Worm (Caenorhabditis elegans) whole organism, L1 larva: ENCODE measurements around the gene F11D5.7.

Experiments
- C16A3.4 ChIP-seq: fragments of 150-350 bp; optimal IDR thresholded peaks from 2 replicates; lab custom pipeline; 2014; ENCODE audit warnings: missing biosample characterization, missing genetic modification characterization
- C34B4.2 ChIP-seq: sonication (generic microtip); optimal IDR thresholded peaks from 2 replicates; lab custom pipeline; 2017; ENCODE audit warnings: mild to moderate bottlenecking, missing genetic modification characterization, missing compliant biosample characterization
- F16B12.6 ChIP-seq: fragments of 150-350 bp; optimal IDR thresholded peaks from 2 replicates; lab custom pipeline; 2014; ENCODE audit warnings: missing biosample characterization, missing genetic modification characterization
- Y116A8C.19 ChIP-seq: sonication (generic microtip); optimal IDR thresholded peaks from 2 replicates; lab custom pipeline; 2016; ENCODE audit warnings: missing compliant biosample characterization, missing genetic modification characterization, borderline replicate concordance
- alr-1 ChIP-seq: fragments of 200-800 bp; sonication (Bioruptor generic); optimal IDR thresholded peaks from 2 replicates; lab custom pipeline; 2018; ENCODE audit warnings: borderline replicate concordance, mild to moderate bottlenecking, missing genetic modification characterization, missing compliant biosample characterization
- ama-1 ChIP-seq: fragments of 150-350 bp; optimal IDR thresholded peaks from 2 replicates; lab custom pipeline; 2014
- blmp-1 ChIP-seq: fragments of 150-350 bp; optimal IDR thresholded peaks from 2 replicates; lab custom pipeline; 2014; ENCODE audit warnings: missing biosample characterization, missing genetic modification characterization
- ceh-63 ChIP-seq: fragments of 200-800 bp; sonication (Bioruptor generic); optimal IDR thresholded peaks from 2 replicates; lab custom pipeline; 2018; ENCODE audit warnings: mild to moderate bottlenecking, missing genetic modification characterization, missing compliant biosample characterization
- ceh-82 ChIP-seq, 3 experiments: fragments of 150-350 bp in 1 of 3; sonication (generic microtip) in 2 of 3; optimal IDR thresholded peaks; 2 replicates each; lab custom pipeline; 2014 to 2017; ENCODE audit warnings: missing biosample characterization in 3 of 3, missing genetic modification characterization in 3 of 3
- ceh-90 ChIP-seq: sonication (generic microtip); optimal IDR thresholded peaks from 2 replicates; lab custom pipeline; 2016; ENCODE audit warnings: missing genetic modification characterization, missing compliant biosample characterization
- dpl-1 ChIP-seq, 3 experiments: fragments of 150-350 bp in 2 of 3; sonication (generic microtip) in 1 of 3; optimal IDR thresholded peaks; 2 replicates each; lab custom pipeline; 2014 to 2017; ENCODE audit warnings: missing biosample characterization in 3 of 3, missing genetic modification characterization in 3 of 3, missing genetic modification reagents in 3 of 3
- dsc-1 ChIP-seq: sonication (generic microtip); optimal IDR thresholded peaks from 2 replicates; lab custom pipeline; 2016; ENCODE audit warnings: mild to moderate bottlenecking, missing genetic modification characterization, missing compliant biosample characterization
- efl-1 ChIP-seq, 4 experiments: fragments of 150-350 bp; optimal IDR thresholded peaks in 3 of 4; peaks in 1 of 4; 1 replicate in 1 of 4; 2 replicates in 3 of 4; lab custom pipeline; 2014; ENCODE audit warnings: missing biosample characterization in 2 of 4, missing genetic modification characterization in 2 of 4, missing genetic modification reagents in 2 of 4
- efl-3 ChIP-seq: fragments of 200-800 bp; sonication (Bioruptor generic); optimal IDR thresholded peaks from 2 replicates; lab custom pipeline; 2018; ENCODE audit warnings: mild to moderate bottlenecking, missing genetic modification characterization, missing compliant biosample characterization
- elt-3 ChIP-seq, 6 experiments: fragments of 150-350 bp in 1 of 6; sonication (generic microtip); optimal IDR thresholded peaks; 2 replicates each; lab custom pipeline; 2017 to 2018; ENCODE audit warnings: missing biosample characterization in 6 of 6, missing genetic modification characterization in 6 of 6, inconsistent platforms in 1 of 6
- fkh-10 ChIP-seq: sonication (generic microtip); optimal IDR thresholded peaks from 2 replicates; lab custom pipeline; 2017; ENCODE audit warnings: missing biosample characterization, missing genetic modification reagents, missing genetic modification characterization
- fkh-4 ChIP-seq: sonication (generic microtip); optimal IDR thresholded peaks from 2 replicates; lab custom pipeline; 2016; ENCODE audit warnings: missing compliant biosample characterization, missing genetic modification characterization, borderline replicate concordance
- fkh-8 ChIP-seq: sonication (generic microtip); optimal IDR thresholded peaks from 2 replicates; lab custom pipeline; 2016; ENCODE audit warnings: mild to moderate bottlenecking, missing genetic modification characterization, missing compliant biosample characterization
- fos-1 ChIP-seq: fragments of 150-350 bp; optimal IDR thresholded peaks from 2 replicates; lab custom pipeline; 2014; ENCODE audit warnings: missing biosample characterization, missing genetic modification characterization
- hlh-17 ChIP-seq: fragments of 200-800 bp; sonication (Bioruptor generic); optimal IDR thresholded peaks from 2 replicates; lab custom pipeline; 2018; ENCODE audit warnings: missing genetic modification characterization, mild to moderate bottlenecking, missing compliant biosample characterization, moderate library complexity, borderline replicate concordance
- hlh-4 ChIP-seq: sonication (generic microtip); optimal IDR thresholded peaks from 2 replicates; lab custom pipeline; 2016; ENCODE audit warnings: mild to moderate bottlenecking, missing genetic modification characterization, missing compliant biosample characterization
- irx-1 ChIP-seq: sonication (generic microtip); optimal IDR thresholded peaks from 2 replicates; lab custom pipeline; 2016; ENCODE audit warnings: missing genetic modification characterization, missing compliant biosample characterization
- lin-14 ChIP-seq: fragments of 200-800 bp; sonication (Bioruptor generic); optimal IDR thresholded peaks from 2 replicates; lab custom pipeline; 2018; ENCODE audit warnings: mild to moderate bottlenecking, missing genetic modification characterization, moderate library complexity, missing compliant biosample characterization
- lir-3 ChIP-seq: sonication (generic microtip); optimal IDR thresholded peaks from 2 replicates; lab custom pipeline; 2016; ENCODE audit warnings: mild to moderate bottlenecking, missing genetic modification characterization, moderate library complexity, missing compliant biosample characterization; ENCODE audit not compliant: poor library complexity
- mab-9 ChIP-seq: fragments of 200-800 bp; sonication (Bioruptor generic); IDR thresholded peaks from 2 replicates; pipeline ENCODE4 v1.3.6; 2022; ENCODE audit warnings: missing genetic modification reagents, missing genetic modification characterization, missing compliant biosample characterization
- mdl-1 ChIP-seq, 2 experiments: fragments of 150-350 bp; optimal IDR thresholded peaks; 2 replicates each; lab custom pipeline; 2014 to 2017; ENCODE audit warnings: missing biosample characterization in 2 of 2, missing genetic modification characterization in 2 of 2, inconsistent platforms in 1 of 2
- mef-2 ChIP-seq: fragments of 150-350 bp; optimal IDR thresholded peaks from 2 replicates; lab custom pipeline; 2014; ENCODE audit warnings: missing biosample characterization, missing genetic modification characterization
- mep-1 ChIP-seq: fragments of 150-350 bp; optimal IDR thresholded peaks from 2 replicates; lab custom pipeline; 2014; ENCODE audit warnings: missing biosample characterization, missing genetic modification characterization
- nhr-20 ChIP-seq: sonication (generic microtip); optimal IDR thresholded peaks from 2 replicates; lab custom pipeline; 2016; ENCODE audit warnings: mild to moderate bottlenecking, missing genetic modification characterization, missing compliant biosample characterization
- nhr-47 ChIP-seq: sonication (generic microtip); optimal IDR thresholded peaks from 2 replicates; lab custom pipeline; 2016; ENCODE audit warnings: mild to moderate bottlenecking, missing genetic modification characterization, moderate library complexity, missing compliant biosample characterization
- nhr-71 ChIP-seq: sonication (generic microtip); optimal IDR thresholded peaks from 2 replicates; lab custom pipeline; 2016; ENCODE audit warnings: mild to moderate bottlenecking, missing genetic modification characterization, moderate library complexity, missing compliant biosample characterization
- nhr-76 ChIP-seq: sonication (generic microtip); optimal IDR thresholded peaks from 2 replicates; lab custom pipeline; 2017; ENCODE audit warnings: missing biosample characterization, missing genetic modification characterization
- nhr-77 ChIP-seq: fragments of 150-350 bp; optimal IDR thresholded peaks from 2 replicates; lab custom pipeline; 2014; ENCODE audit warnings: missing biosample characterization, missing genetic modification characterization
- nhr-84 ChIP-seq: sonication (generic microtip); optimal IDR thresholded peaks from 2 replicates; lab custom pipeline; 2017; ENCODE audit warnings: missing biosample characterization, missing genetic modification characterization
- nhr-90 ChIP-seq: sonication (generic microtip); optimal IDR thresholded peaks from 2 replicates; lab custom pipeline; 2016; ENCODE audit warnings: mild to moderate bottlenecking, missing genetic modification characterization, missing compliant biosample characterization; ENCODE audit not compliant: poor library complexity
- pag-3 ChIP-seq: sonication (generic microtip); optimal IDR thresholded peaks from 2 replicates; lab custom pipeline; 2017; ENCODE audit warnings: missing genetic modification characterization, mild to moderate bottlenecking, missing compliant biosample characterization, antibody characterized with exemption, borderline replicate concordance; ENCODE audit not compliant: insufficient read depth
- pax-3 ChIP-seq: fragments of 200-800 bp; sonication (Bioruptor generic); optimal IDR thresholded peaks from 2 replicates; lab custom pipeline; 2018; ENCODE audit warnings: mild to moderate bottlenecking, missing genetic modification characterization, moderate library complexity, missing compliant biosample characterization
- rnt-1 ChIP-seq: sonication (generic microtip); optimal IDR thresholded peaks from 2 replicates; lab custom pipeline; 2016; ENCODE audit warnings: mild to moderate bottlenecking, missing genetic modification characterization, moderate library complexity, missing compliant biosample characterization
- skn-1 ChIP-seq: fragments of 150-350 bp; optimal IDR thresholded peaks from 2 replicates; lab custom pipeline; 2014; ENCODE audit warnings: missing biosample characterization, missing genetic modification characterization
- sox-4 ChIP-seq: sonication (generic microtip); optimal IDR thresholded peaks from 2 replicates; lab custom pipeline; 2016; ENCODE audit warnings: missing genetic modification characterization, missing compliant biosample characterization
- sptf-1 ChIP-seq: fragments of 150-350 bp; optimal IDR thresholded peaks from 2 replicates; lab custom pipeline; 2014; ENCODE audit warnings: missing biosample characterization, missing genetic modification characterization
- swsn-7 ChIP-seq: sonication (generic microtip); optimal IDR thresholded peaks from 2 replicates; lab custom pipeline; 2016; ENCODE audit warnings: missing genetic modification characterization, missing compliant biosample characterization
- unc-130 ChIP-seq: fragments of 150-350 bp; optimal IDR thresholded peaks from 2 replicates; lab custom pipeline; 2017; ENCODE audit warnings: missing biosample characterization, missing genetic modification characterization, inconsistent platforms
- unc-30 ChIP-seq: sonication (generic microtip); optimal IDR thresholded peaks from 2 replicates; lab custom pipeline; 2017; ENCODE audit warnings: missing biosample characterization, missing genetic modification characterization
- unc-86 ChIP-seq: sonication (generic microtip); optimal IDR thresholded peaks from 2 replicates; lab custom pipeline; 2016; ENCODE audit warnings: missing genetic modification characterization, missing compliant biosample characterization
- unc-98 ChIP-seq: fragments of 200-800 bp; sonication (Bioruptor generic); IDR thresholded peaks from 2 replicates; pipeline ENCODE4 v1.3.6; 2022; ENCODE audit warnings: missing genetic modification characterization, missing compliant biosample characterization
- vab-15 ChIP-seq: sonication (generic microtip); optimal IDR thresholded peaks from 2 replicates; lab custom pipeline; 2017; ENCODE audit warnings: missing genotype, mild to moderate bottlenecking, missing genetic modification characterization, missing compliant biosample characterization
- xbp-1 ChIP-seq: sonication (generic microtip); optimal IDR thresholded peaks from 2 replicates; lab custom pipeline; 2016; ENCODE audit warnings: missing genetic modification characterization, missing compliant biosample characterization
- zag-1 ChIP-seq: fragments of 150-350 bp; optimal IDR thresholded peaks from 2 replicates; lab custom pipeline; 2014; ENCODE audit warnings: missing biosample characterization, missing genetic modification characterization
- zip-4 ChIP-seq: fragments of 200-800 bp; sonication (Bioruptor generic); optimal IDR thresholded peaks from 2 replicates; lab custom pipeline; 2018; ENCODE audit warnings: mild to moderate bottlenecking, missing genetic modification characterization, moderate library complexity, missing compliant biosample characterization
- ztf-11 ChIP-seq, 2 experiments: sonication (generic microtip); optimal IDR thresholded peaks; 2 replicates each; lab custom pipeline; 2016 to 2017; ENCODE audit warnings: missing genetic modification characterization in 2 of 2, missing biosample characterization in 1 of 2, missing compliant biosample characterization in 1 of 2

The F11D5.7 gene

DNA sequence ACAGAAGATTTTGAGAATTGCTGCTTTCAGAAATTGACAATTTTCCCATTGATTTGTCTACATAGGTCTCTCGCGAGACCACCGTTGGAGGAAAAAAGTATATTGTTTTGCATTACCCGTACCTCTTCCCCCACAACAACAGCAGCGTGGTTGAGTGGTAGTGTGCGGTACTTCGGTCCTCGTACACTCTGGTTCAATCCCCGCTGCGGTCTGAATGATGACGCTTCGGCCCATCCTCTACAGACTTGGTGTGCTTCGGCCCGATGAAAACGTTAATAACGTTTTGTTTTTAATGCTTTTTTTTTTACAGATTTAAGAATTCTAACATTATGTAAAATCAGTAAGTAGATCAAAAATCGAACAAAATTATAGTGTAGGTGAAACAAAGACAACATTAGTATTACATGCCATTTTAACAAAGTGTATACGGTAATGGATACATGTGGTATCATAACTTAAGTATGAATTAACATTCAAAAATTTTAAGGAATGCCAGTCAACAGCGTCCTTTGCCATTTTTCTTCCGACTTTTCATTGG, 43.8 kb downstream of the F11D5.7 start, which contains the start of gene ZK816.3 (continued):
- TF ChIP-seq C16A3.4 (tag; lab: Kevin White, UChicago) (peak; percentile 23), elt-3 (tag; optimal IDR thresholded peaks at IDR 0.05; lab: Kevin White, UChicago) (peak in 1 of 6 experiments; percentile 2), unc-30 (tag; lab: Kevin White, UChicago) (no peak), mdl-1 (tag; optimal IDR thresholded peaks at IDR 0.05; lab: Kevin White, UChicago) (no peak), ztf-11 (tag; optimal IDR thresholded peaks at IDR 0.05; lab: Kevin White, UChicago) (no peak), vab-15 (no peak), mep-1 (peak; percentile 38), irx-1 (tag; lab: Kevin White, UChicago) (no peak), dpl-1 (GFP tag; optimal IDR thresholded peaks at IDR 0.05; lab: Kevin White, UChicago) (no peak), fos-1 (tag; lab: Kevin White, UChicago) (no peak), Y116A8C.19 (tag; lab: Kevin White, UChicago) (no peak), lin-14 (GFP tag; lab: Kevin White, UChicago) (peak; percentile 36), swsn-7 (tag; lab: Kevin White, UChicago) (no peak), nhr-20 (tag; lab: Kevin White, UChicago) (peak; percentile 41), efl-3 (GFP tag; lab: Kevin White, UChicago) (no peak), mab-9 (no peak), F16B12.6 (tag; lab: Kevin White, UChicago) (no peak), rnt-1 (tag; lab: Kevin White, UChicago) (peak; percentile 64), ama-1 (no peak), fkh-4 (no peak), ceh-82 (tag; optimal IDR thresholded peaks at IDR 0.05; lab: Kevin White, UChicago) (no peak), mef-2 (no peak), alr-1 (tag; lab: Kevin White, UChicago) (no peak), ceh-90 (tag; lab: Kevin White, UChicago) (no peak), pag-3 (tag; lab: Kevin White, UChicago) (no peak), nhr-90 (tag; lab: Kevin White, UChicago) (peak; percentile 63), hlh-4 (no peak), nhr-47 (tag; lab: Kevin White, UChicago) (peak; percentile 41), unc-98 (no peak), unc-86 (no peak), zip-4 (GFP tag; lab: Kevin White, UChicago) (no peak), skn-1 (tag; lab: Kevin White, UChicago) (peak; percentile 46), xbp-1 (tag; lab: Kevin White, UChicago) (no peak), hlh-17 (GFP tag; lab: Kevin White, UChicago) (no peak), efl-1 (optimal IDR thresholded peaks at IDR 0.05; lab: Kevin White, UChicago) (no peak), efl-1 (GFP tag; optimal IDR thresholded peaks at IDR 0.05 in 1 of 2; lab: Kevin White, UChicago) (no peak), pax-3 (tag; lab: Kevin White, UChicago) (no peak), nhr-76 (tag; lab: Kevin White, UChicago) (no peak), blmp-1 (tag; lab: Kevin White, UChicago) (no peak), fkh-8 (tag; lab: Kevin White, UChicago) (no peak), nhr-71 (tag; lab: Kevin White, UChicago) (peak; percentile 36), sptf-1 (tag; lab: Kevin White, UChicago) (no peak), nhr-77 (tag; lab: Kevin White, UChicago) (no peak), nhr-84 (tag; lab: Kevin White, UChicago) (no peak), unc-130 (peak; percentile 9), C34B4.2 (tag; lab: Kevin White, UChicago) (no peak), dsc-1 (tag; lab: Kevin White, UChicago) (no peak), zag-1 (tag; lab: Kevin White, UChicago) (no peak), lir-3 (tag; lab: Kevin White, UChicago) (no peak), sox-4 (tag; lab: Kevin White, UChicago) (no peak), ceh-63 (GFP tag; lab: Kevin White, UChicago) (no peak), fkh-10 (GFP tag; lab: Kevin White, UChicago) (no peak)
